Worm (Caenorhabditis elegans) whole organism, L3 larva: ENCODE measurements around the gene lea-1.

ENCODE experiments used
- ceh-82 ChIP-seq: fragments of 150-350 bp; optimal IDR thresholded peaks from 2 replicates; lab custom pipeline; 2014; ENCODE audit warnings: missing biosample characterization, missing genetic modification characterization
- fkh-10 ChIP-seq: sonication (generic microtip); optimal IDR thresholded peaks from 2 replicates; lab custom pipeline; 2017; ENCODE audit warnings: missing biosample characterization, missing genetic modification reagents, missing genetic modification characterization
- nhr-11 ChIP-seq: fragments of 150-350 bp; optimal IDR thresholded peaks from 2 replicates; lab custom pipeline; 2014; ENCODE audit warnings: missing biosample characterization, missing genetic modification characterization
- unc-62 ChIP-seq: fragments of 150-350 bp; sonication (generic microtip); optimal IDR thresholded peaks from 4 replicates; lab custom pipeline; 2014; ENCODE audit warnings: missing biosample characterization, missing genetic modification reagents, missing genetic modification characterization

DNA sequence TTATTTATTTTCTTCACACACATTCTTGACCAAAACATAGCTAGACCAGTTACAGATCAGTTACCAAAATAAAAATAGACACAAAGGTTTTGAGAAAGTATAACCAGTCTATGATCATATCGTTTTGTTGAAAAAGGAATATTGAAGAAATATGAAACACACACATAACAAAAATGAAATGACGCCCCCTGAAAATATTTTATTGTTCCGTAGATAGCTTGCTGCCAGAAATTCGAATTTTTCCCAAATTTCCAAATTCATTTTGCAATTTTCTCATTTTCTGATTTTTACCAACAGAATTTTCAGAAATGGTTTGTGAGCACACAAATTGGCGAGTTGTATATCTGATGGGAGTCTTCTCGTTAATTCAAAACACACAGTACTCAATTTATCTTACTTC is 63.7 kb downstream of the lea-1 start, which contains the start of gene F57A8.7:
- TF ChIP-seq unc-62 (GFP tag; lab: Kevin White, UChicago) = no peak
- no peak for TF ChIP-seq fkh-10 (GFP tag; lab: Kevin White, UChicago)
- no peak for TF ChIP-seq ceh-82 (tag; lab: Kevin White, UChicago)
- TF ChIP-seq nhr-11 (tag; lab: Kevin White, UChicago) = no peak
